Worm (Caenorhabditis elegans) whole organism, early embryonic: Measurements from ENCODE around the gene C25F6.8.

ENCODE experiments used
- B0310.2 ChIP-seq: sonication (generic microtip); optimal IDR thresholded peaks from 2 replicates; lab custom pipeline; 2016; ENCODE audit warnings: mild to moderate bottlenecking, missing genetic modification characterization, missing compliant biosample characterization
- F13C5.2 ChIP-seq: sonication (generic microtip); optimal IDR thresholded peaks from 2 replicates; lab custom pipeline; 2017; ENCODE audit warnings: mild to moderate bottlenecking, missing genetic modification characterization, inconsistent platforms, missing compliant biosample characterization
- aly-1 ChIP-seq: sonication (generic microtip); optimal IDR thresholded peaks from 2 replicates; lab custom pipeline; 2016; ENCODE audit warnings: missing genetic modification characterization, missing compliant biosample characterization
- ama-1 ChIP-seq: fragments of 150-350 bp; optimal IDR thresholded peaks from 2 replicates; lab custom pipeline; 2014
- ceh-13 ChIP-seq: fragments of 200-800 bp; sonication (Bioruptor generic); optimal IDR thresholded peaks from 2 replicates; lab custom pipeline; 2018; ENCODE audit warnings: mild to moderate bottlenecking, missing genetic modification characterization, missing compliant biosample characterization
- ceh-36 ChIP-seq: sonication (generic microtip); optimal IDR thresholded peaks from 2 replicates; lab custom pipeline; 2016; ENCODE audit warnings: missing genetic modification characterization, inconsistent platforms, missing compliant biosample characterization
- ets-7 ChIP-seq: sonication (generic microtip); optimal IDR thresholded peaks from 2 replicates; lab custom pipeline; 2016; ENCODE audit warnings: missing genotype, missing genetic modification characterization, missing compliant biosample characterization
- flt-1 ChIP-seq: fragments of 200-800 bp; sonication (Bioruptor generic); IDR thresholded peaks from 2 replicates; pipeline ENCODE4 v1.3.6; 2022; ENCODE audit warnings: missing genetic modification characterization, missing compliant biosample characterization
- hmbx-1 ChIP-seq: sonication (generic microtip); optimal IDR thresholded peaks from 2 replicates; lab custom pipeline; 2016; ENCODE audit warnings: mild to moderate bottlenecking, missing genetic modification characterization, missing compliant biosample characterization
- hmg-4 ChIP-seq: fragments of 200-800 bp; sonication (Bioruptor generic); optimal IDR thresholded peaks from 2 replicates; lab custom pipeline; 2018; ENCODE audit warnings: mild to moderate bottlenecking, missing genetic modification characterization, missing compliant biosample characterization
- hnd-1 ChIP-seq: sonication (generic microtip); optimal IDR thresholded peaks from 2 replicates; lab custom pipeline; 2016; ENCODE audit warnings: missing genetic modification characterization, missing compliant biosample characterization
- pes-1 ChIP-seq: fragments of 200-800 bp; sonication (Bioruptor generic); IDR thresholded peaks from 2 replicates; pipeline ENCODE4 v1.3.6; 2022; ENCODE audit warnings: missing genetic modification reagents, missing genetic modification characterization, missing compliant biosample characterization
- scrt-1 ChIP-seq: fragments of 200-800 bp; sonication (Bioruptor generic); IDR thresholded peaks from 2 replicates; pipeline ENCODE4 v1.3.6; 2022; ENCODE audit warnings: missing genetic modification characterization, missing compliant biosample characterization
- sea-1 ChIP-seq: fragments of 200-800 bp; sonication (Bioruptor generic); conservative IDR thresholded peaks from 2 replicates; pipeline ENCODE4 v1.3.6; 2022; ENCODE audit warnings: missing genetic modification characterization, missing compliant biosample characterization
- tbx-11 ChIP-seq: fragments of 200-800 bp; sonication (Bioruptor generic); IDR thresholded peaks from 2 replicates; pipeline ENCODE4 v1.3.6; 2022; ENCODE audit warnings: missing genetic modification characterization, missing compliant biosample characterization
- tbx-37 ChIP-seq: fragments of 200-800 bp; sonication (Bioruptor generic); conservative IDR thresholded peaks from 2 replicates; pipeline ENCODE4 v1.3.6; 2022; ENCODE audit warnings: missing genetic modification reagents, missing genetic modification characterization, missing compliant biosample characterization
- tra-4 ChIP-seq: sonication (generic microtip); optimal IDR thresholded peaks from 2 replicates; lab custom pipeline; 2017; ENCODE audit warnings: missing genetic modification characterization, missing compliant biosample characterization

Gene C25F6.8

ce11 chrX:5485284-5485927, 37.4 kb downstream of the C25F6.8 start:
- no peak for TF ChIP-seq F13C5.2 (tag; lab: Kevin White, UChicago)
- TF ChIP-seq flt-1 (GFP tag; lab: Robert Waterston, UW), result 0 out of 2 replicates have a peak, but pooled peaks have one; percentile 45
- TF ChIP-seq tbx-37 (GFP tag; lab: Robert Waterston, UW), result peak; percentile 29; the same call in 1 of the 2 replicates
- no peak for TF ChIP-seq ceh-13
- TF ChIP-seq hnd-1 (tag; lab: Kevin White, UChicago), result no peak
- no peak for TF ChIP-seq hmg-4 (GFP tag; lab: Kevin White, UChicago)
- peak; percentile 43 for TF ChIP-seq ceh-36 (tag; lab: Kevin White, UChicago)
- no peak for TF ChIP-seq scrt-1 (GFP tag; lab: Robert Waterston, UW)
- TF ChIP-seq pes-1 (GFP tag; lab: Robert Waterston, UW), result peak; percentile 62; the same call in 1 of the 2 replicates
- no peak for TF ChIP-seq ets-7 (tag; lab: Kevin White, UChicago)
- TF ChIP-seq B0310.2 (tag; lab: Kevin White, UChicago), result no peak
- no peak for TF ChIP-seq tra-4 (tag; lab: Kevin White, UChicago)
- no peak for TF ChIP-seq tbx-11 (GFP tag; lab: Robert Waterston, UW)
- no peak for TF ChIP-seq ama-1
- no peak for TF ChIP-seq hmbx-1
- TF ChIP-seq aly-1 (tag; lab: Kevin White, UChicago), result no peak
- 0 out of 2 replicates have a peak, but pooled peaks have one; percentile 12 for TF ChIP-seq sea-1 (GFP tag; lab: Robert Waterston, UW)

DNA sequence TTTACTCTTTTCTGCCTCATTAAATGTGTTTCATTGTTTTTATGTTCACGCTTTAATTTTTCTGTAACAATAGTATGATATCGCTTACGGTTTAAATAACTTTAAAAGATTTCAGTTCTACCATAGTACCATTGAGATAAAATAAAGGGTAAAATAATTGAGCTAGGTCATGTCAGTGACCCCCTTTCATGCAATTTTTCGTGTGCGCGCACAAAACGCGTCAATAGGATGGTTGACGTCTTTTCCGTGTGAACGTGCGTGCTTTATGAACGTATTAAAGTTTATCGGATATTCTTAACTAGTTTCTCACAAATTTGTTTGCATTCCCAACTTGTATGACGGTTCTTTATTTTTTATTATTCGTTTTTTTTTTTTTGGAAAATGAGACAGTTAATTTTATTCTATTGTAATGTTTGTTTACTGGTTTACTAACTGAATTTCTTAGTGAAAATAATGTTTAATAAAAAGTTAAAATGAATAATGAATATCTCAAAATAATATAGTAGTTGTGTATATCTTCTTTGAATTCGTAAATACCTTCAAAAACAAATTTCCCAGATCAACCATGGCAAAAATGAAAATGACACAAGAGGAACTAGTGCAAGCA, 38.0 kb downstream of the C25F6.8 start, which contains the start of gene C25F6.1:
Gene C25F6.1 (plus strand): TSS at position 557 of the 607 bp plus-strand sequence.
- no peak for TF ChIP-seq sea-1 (GFP tag; lab: Robert Waterston, UW)
- no peak for TF ChIP-seq hmbx-1
- TF ChIP-seq tbx-37 (GFP tag; lab: Robert Waterston, UW), result no peak
- TF ChIP-seq hmg-4 (GFP tag; lab: Kevin White, UChicago), result no peak
- no peak for TF ChIP-seq ama-1
- no peak for TF ChIP-seq F13C5.2 (tag; lab: Kevin White, UChicago)
- TF ChIP-seq ets-7 (tag; lab: Kevin White, UChicago), result no peak
- no peak for TF ChIP-seq scrt-1 (GFP tag; lab: Robert Waterston, UW)
- no peak for TF ChIP-seq pes-1 (GFP tag; lab: Robert Waterston, UW)
- TF ChIP-seq tbx-11 (GFP tag; lab: Robert Waterston, UW), result no peak
- TF ChIP-seq ceh-13, result no peak
- no peak for TF ChIP-seq flt-1 (GFP tag; lab: Robert Waterston, UW)
- no peak for TF ChIP-seq aly-1 (tag; lab: Kevin White, UChicago)
- no peak for TF ChIP-seq hnd-1 (tag; lab: Kevin White, UChicago)
- no peak for TF ChIP-seq B0310.2 (tag; lab: Kevin White, UChicago)
- no peak for TF ChIP-seq tra-4 (tag; lab: Kevin White, UChicago)

- no peak for TF ChIP-seq hmg-4 (GFP tag; lab: Kevin White, UChicago)
Observed at ce11 chrX:5488867-5489266, 40.8 kb downstream of the C25F6.8 start.

ce11 chrX:5489538-5489937, 41.5 kb downstream of the C25F6.8 start, which contains the start of gene F55D1.1:
TSS of gene F55D1.1 (plus strand) at chrX:5489838.
- TF ChIP-seq sea-1 (GFP tag; lab: Robert Waterston, UW) (no peak), ets-7 (tag; lab: Kevin White, UChicago) (no peak), hmg-4 (GFP tag; lab: Kevin White, UChicago) (no peak), ceh-36 (tag; lab: Kevin White, UChicago) (no peak), B0310.2 (tag; lab: Kevin White, UChicago) (no peak), aly-1 (tag; lab: Kevin White, UChicago) (no peak), hnd-1 (tag; lab: Kevin White, UChicago) (no peak), F13C5.2 (tag; lab: Kevin White, UChicago) (no peak), flt-1 (GFP tag; lab: Robert Waterston, UW) (no peak), tbx-37 (GFP tag; lab: Robert Waterston, UW) (no peak), ceh-13 (no peak), tbx-11 (GFP tag; lab: Robert Waterston, UW) (no peak)

DNA sequence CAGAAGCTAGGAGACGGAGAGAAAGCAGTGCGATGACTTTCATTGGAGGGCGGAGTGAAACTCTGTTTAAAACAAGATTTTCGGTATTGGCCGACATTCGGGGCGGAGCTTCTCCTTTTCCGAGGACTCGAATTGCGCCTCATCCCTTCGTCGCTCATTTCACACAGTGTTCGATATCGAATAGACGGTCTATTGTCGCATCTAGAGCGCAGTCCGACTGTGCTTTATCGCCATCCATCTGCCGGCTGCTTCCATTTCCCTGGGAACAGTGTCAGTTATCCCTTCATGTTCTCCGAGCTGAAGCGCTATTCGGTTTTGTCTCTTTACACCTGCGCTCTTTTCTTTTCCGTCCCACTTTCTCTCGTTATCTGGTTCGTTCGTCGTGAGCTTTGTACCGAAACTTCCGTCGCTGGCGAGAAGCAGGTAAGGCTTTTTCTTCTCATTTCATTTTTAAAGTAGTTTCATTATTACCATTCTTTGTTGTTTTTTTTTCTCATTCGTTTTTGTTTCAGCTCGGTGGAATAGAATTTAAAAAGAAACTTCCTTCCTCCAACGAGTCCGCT, 44.9 kb downstream of the C25F6.8 start, which contains the start of the genes bus-8A and bus-8B:
Gene bus-8A (plus strand): TSS at position 96 of the 563 bp plus-strand sequence.
Gene bus-8B (plus strand): TSS at position 513 of the 563 bp plus-strand sequence.
- TF ChIP-seq flt-1 (GFP tag; lab: Robert Waterston, UW) (no peak), F13C5.2 (tag; lab: Kevin White, UChicago) (no peak), B0310.2 (tag; lab: Kevin White, UChicago) (no peak), ceh-36 (tag; lab: Kevin White, UChicago) (no peak), pes-1 (GFP tag; lab: Robert Waterston, UW) (no peak), ceh-13 (no peak), tra-4 (tag; lab: Kevin White, UChicago) (no peak), ama-1 (no peak), hmg-4 (GFP tag; lab: Kevin White, UChicago) (no peak), hmbx-1 (no peak), hnd-1 (tag; lab: Kevin White, UChicago) (no peak), aly-1 (tag; lab: Kevin White, UChicago) (no peak), tbx-37 (GFP tag; lab: Robert Waterston, UW) (no peak), scrt-1 (GFP tag; lab: Robert Waterston, UW) (no peak)
